Worm (Caenorhabditis elegans): ENCODE measurements around the gene K10H10.5.

ce11 chrII:14495341-14495740, 6.2 kb upstream of the K10H10.5 start:
- no peak for TF ChIP-seq med-1 (GFP tag; optimal IDR thresholded peaks at IDR 0.05; ENCODE audit: insufficient read depth)
- TF ChIP-seq ztf-23 (GFP tag; IDR thresholded peaks at IDR 0.05) = no peak

Data from whole organism, midembryonic.